Worm (Caenorhabditis elegans): ENCODE measurements around the gene rnf-113.

rnf-113 gene

DNA sequence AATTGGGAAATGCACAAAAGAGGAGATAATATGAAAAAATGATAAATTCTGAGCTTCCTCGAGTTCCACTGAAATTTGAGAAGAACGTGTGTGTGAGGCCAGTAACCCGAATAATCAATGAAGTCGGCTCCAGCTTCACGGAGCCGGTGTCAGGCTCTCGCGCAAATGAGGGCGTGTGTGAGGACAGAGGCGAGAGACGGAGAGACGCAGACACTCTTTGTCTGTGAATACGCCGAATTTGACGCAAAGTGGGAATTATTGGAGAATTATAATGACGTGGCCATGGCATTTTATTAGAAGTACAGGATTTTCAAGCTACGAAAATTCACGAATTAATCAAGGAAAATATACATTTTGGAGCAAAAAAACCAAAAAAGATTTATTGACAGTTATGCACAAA is 17.5 kb downstream of the rnf-113 start:
- TF ChIP-seq nfya-1 (tag; optimal IDR thresholded peaks at IDR 0.05) = peak; percentile 9
- no peak for TF ChIP-seq che-1 (tag; optimal IDR thresholded peaks at IDR 0.05)
- TF ChIP-seq ceh-31 (tag; optimal IDR thresholded peaks at IDR 0.05) = peak; percentile 37
- TF ChIP-seq elt-2 (tag; optimal IDR thresholded peaks at IDR 0.05) = peak; percentile 12
- TF ChIP-seq ceh-48 (tag; optimal IDR thresholded peaks at IDR 0.05) = peak; percentile 68
- TF ChIP-seq ama-1 (optimal IDR thresholded peaks at IDR 0.05) = peak; percentile 50
- TF ChIP-seq pqm-1 (tag; optimal IDR thresholded peaks at IDR 0.05) = no peak
- TF ChIP-seq dve-1 (tag; optimal IDR thresholded peaks at IDR 0.05) = no peak
- no peak for TF ChIP-seq K09A11.1 (tag; optimal IDR thresholded peaks at IDR 0.05; ENCODE audit: insufficient read depth)
- TF ChIP-seq tbx-2 (tag; optimal IDR thresholded peaks at IDR 0.05) = peak; percentile 34
- TF ChIP-seq ceh-34 (tag; optimal IDR thresholded peaks at IDR 0.05) = peak; percentile 78
- TF ChIP-seq lim-6 (tag; optimal IDR thresholded peaks at IDR 0.05) = no peak
- peak; percentile 30 for TF ChIP-seq unc-42 (tag; optimal IDR thresholded peaks at IDR 0.05)
- TF ChIP-seq odd-2 (tag; optimal IDR thresholded peaks at IDR 0.05) = no peak

DNA sequence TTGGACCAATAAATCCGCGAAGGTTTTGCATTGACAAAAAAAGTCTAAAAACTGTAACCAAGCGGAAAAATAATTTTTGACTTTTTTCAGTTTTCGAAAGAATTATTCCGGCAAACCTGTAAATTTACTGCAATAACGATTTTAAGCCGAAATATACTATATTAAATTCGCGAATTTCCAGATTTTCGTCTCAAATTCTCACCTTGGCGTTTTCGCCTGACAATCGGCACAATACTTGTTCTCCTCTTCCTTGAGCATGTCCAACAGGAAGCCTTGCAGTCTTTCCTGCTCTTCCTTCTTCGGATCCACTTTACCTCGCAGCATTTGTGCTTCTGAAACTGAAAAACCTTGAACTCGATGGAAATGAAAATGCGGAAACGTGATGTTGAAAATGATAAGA is 18.0 kb downstream of the rnf-113 start, which contains the start of gene smap-1:
Gene smap-1, minus strand, starts transcription at position 338 of the 400 bp plus-strand sequence.
- TF ChIP-seq hlh-8 (tag; optimal IDR thresholded peaks at IDR 0.05) = no peak
- TF ChIP-seq ceh-45 (GFP tag; IDR thresholded peaks at IDR 0.05) = no peak

DNA sequence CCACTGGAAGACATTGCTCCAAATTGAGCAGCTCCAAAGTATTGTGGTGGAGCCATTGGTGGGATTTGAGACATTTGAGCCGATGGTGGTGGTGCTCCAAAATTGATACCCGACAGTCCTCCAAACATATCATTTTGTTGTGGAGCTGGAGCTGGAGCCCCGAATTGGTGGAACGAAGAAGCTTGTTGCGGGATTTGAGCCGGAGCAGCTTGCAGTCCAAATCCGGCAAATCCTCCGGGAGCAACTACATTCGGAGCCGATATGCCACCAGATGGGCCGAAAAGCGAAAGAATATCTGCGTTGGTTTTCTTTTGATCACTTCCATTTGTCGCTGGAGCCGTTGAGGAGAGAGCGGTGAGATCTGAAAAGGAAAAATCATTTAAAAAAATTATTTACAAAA is 19.4 kb downstream of the rnf-113 start:
- TF ChIP-seq ceh-9 (tag; optimal IDR thresholded peaks at IDR 0.05) (no peak), ceh-48 (tag; optimal IDR thresholded peaks at IDR 0.05) (no peak), fkh-6 (tag; optimal IDR thresholded peaks at IDR 0.05) (no peak), eyg-1 (tag; optimal IDR thresholded peaks at IDR 0.05) (no peak), C38D4.7 (GFP tag; optimal IDR thresholded peaks at IDR 0.05) (no peak), sox-2 (GFP tag; IDR thresholded peaks at IDR 0.05) (no peak), ahr-1 (tag; optimal IDR thresholded peaks at IDR 0.05) (no peak), ceh-14 (tag; optimal IDR thresholded peaks at IDR 0.05) (no peak), K09A11.1 (tag; optimal IDR thresholded peaks at IDR 0.05; ENCODE audit: insufficient read depth) (no peak), ceh-24 (tag; optimal IDR thresholded peaks at IDR 0.05) (no peak), fax-1 (tag; optimal IDR thresholded peaks at IDR 0.05) (no peak), ref-2 (tag; optimal IDR thresholded peaks at IDR 0.05) (no peak)

DNA sequence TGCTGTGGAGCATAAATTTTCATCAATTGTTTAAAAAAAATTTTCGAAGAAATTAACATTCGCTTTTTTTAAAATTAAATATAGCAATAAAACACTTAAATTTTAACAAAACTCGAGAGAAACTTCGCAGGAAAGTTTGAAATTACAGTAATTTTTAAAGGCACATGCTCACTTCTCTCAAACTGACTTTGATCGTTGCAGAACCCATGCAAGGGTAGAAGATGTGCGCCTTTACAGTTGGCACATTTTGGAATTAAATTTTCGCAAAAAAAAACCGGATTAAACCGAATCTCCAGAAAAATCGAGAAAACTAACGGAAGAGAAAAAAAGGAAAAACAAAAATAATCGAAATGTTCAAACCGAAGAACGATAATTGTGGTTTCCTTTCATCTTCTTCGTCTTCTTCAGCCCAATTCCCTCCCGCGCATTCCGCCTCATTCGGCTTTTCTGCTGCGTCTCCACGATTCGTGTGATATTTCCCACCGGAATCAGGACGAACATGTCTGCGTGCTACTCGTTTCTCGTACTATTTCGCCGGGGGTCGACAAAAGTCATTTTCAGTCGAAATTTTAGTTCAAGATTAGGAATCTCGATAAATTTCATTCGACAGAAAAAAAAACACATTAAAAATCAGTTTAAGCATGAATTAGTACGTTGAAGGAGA is 21.0 kb downstream of the rnf-113 start:
- TF ChIP-seq unc-55 (GFP tag; optimal IDR thresholded peaks at IDR 0.05) = no peak
- no peak for TF ChIP-seq fkh-6 (tag; optimal IDR thresholded peaks at IDR 0.05)
- no peak for TF ChIP-seq fax-1 (tag; optimal IDR thresholded peaks at IDR 0.05)
- no peak for TF ChIP-seq pax-1 (tag; optimal IDR thresholded peaks at IDR 0.05)
- TF ChIP-seq eyg-1 (tag; optimal IDR thresholded peaks at IDR 0.05) = no peak
- TF ChIP-seq Y22D7AL.16 (tag; optimal IDR thresholded peaks at IDR 0.05) = no peak
- no peak for TF ChIP-seq ztf-16 (tag; optimal IDR thresholded peaks at IDR 0.05)
- no peak for TF ChIP-seq dve-1 (tag; optimal IDR thresholded peaks at IDR 0.05)
- no peak for TF ChIP-seq elt-4 (tag; optimal IDR thresholded peaks at IDR 0.05)
- no peak for TF ChIP-seq ceh-45 (GFP tag; IDR thresholded peaks at IDR 0.05)
- TF ChIP-seq ceh-6 (GFP tag; optimal IDR thresholded peaks at IDR 0.05) = no peak
- TF ChIP-seq sdc-2 (tag; optimal IDR thresholded peaks at IDR 0.05) = no peak
- no peak for TF ChIP-seq elt-2 (tag; optimal IDR thresholded peaks at IDR 0.05)

DNA sequence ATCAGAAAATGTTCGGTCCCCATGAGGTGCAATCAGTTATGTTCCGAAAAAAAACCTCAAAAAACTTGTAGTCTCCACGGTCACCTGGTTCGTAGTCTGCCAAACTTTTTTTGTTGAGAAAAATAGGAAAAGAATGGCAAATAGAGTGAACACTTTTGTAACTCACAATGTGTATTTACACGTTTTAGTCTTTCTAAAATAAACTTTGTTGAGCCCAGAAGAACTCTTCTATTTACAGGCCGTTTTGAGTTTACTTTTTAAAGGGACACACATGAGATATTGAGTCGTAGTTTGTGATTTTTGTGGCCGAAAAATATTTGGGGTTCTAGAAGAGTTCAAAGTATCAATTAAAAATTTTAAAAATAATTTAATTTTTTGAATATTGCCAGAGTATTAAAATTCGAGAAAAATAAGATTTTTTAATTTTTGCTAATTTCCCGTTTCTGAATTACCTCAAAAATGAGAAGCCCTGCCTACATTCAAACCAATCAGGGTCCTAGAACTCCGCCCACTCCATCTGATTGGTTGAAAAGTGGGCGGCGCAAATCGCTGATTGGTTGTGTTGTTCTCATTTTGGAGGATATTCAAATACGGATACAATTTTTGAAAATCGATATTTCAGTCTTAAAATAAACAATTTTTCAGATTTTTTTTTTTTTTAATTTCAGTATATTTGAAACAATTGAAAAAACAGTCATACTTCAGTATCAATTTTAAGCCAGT is 22.8 kb downstream of the rnf-113 start:
- no peak for TF ChIP-seq pax-1 (tag; optimal IDR thresholded peaks at IDR 0.05)
- peak; percentile 93 for TF ChIP-seq nfya-1 (tag; optimal IDR thresholded peaks at IDR 0.05)

Measured in whole organism, late embryonic.